1 fruit fly cellular context compared by ENCODE assay signal in the genomic region with DNA sequence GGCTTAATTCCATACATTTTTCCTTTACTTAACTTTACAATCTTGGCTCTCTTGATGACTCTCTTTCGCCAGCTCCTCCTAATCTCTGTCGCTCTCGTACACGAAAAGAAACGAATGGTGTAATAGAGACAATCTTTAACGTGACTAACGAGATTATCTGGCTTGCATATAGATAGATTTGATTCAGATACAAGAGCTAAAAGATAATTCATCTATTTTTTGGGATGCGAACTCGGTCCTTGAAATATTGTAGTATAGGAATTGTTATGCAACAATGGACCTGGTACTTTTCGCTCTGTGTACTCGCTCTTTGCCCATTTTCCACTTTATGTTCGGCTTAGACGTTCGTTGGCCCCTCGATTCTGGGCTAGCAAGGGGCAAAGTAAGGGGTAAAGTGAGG.
TF ChIP-seq lines count a peak whose summit lies in the region.

No protein-coding gene starts in this region.

TF ChIP-seq in whole organism, embryonic, 481 proteins besides CTCF, POLR2A, EP300 and RAD21 (continued from another document):
- TF ChIP-seq CG11560 (tag; IDR thresholded peaks at IDR 0.05; lab: Robert Waterston, UW) (peak; percentile 27; the same call in 1 of the 3 replicates), CG17912 (GFP tag; optimal IDR thresholded peaks at IDR 0.05; lab: Kevin White, UChicago) (no peak), gfzf (GFP tag; optimal IDR thresholded peaks at IDR 0.05; lab: Kevin White, UChicago) (no peak), ash1 (GFP tag; optimal IDR thresholded peaks at IDR 0.05; lab: Kevin White, UChicago) (peak; percentile 47), vfl (GFP tag; optimal IDR thresholded peaks at IDR 0.05; lab: Kevin White, UChicago) (peak; percentile 49), lilli (GFP tag; optimal IDR thresholded peaks at IDR 0.05; lab: Kevin White, UChicago) (peak; percentile 78)
TF ChIP-seq in whole organism, embryonic: peak in this region for 366.
